Worm (Caenorhabditis elegans) whole organism, L1 larva: Measurements from ENCODE around the gene spds-1.
A peak's percentile ranks its signal among the peaks of the same experiment; 100 is the strongest.

Experiments
- C04F5.9 ChIP-seq: sonication (generic microtip); optimal IDR thresholded peaks from 2 replicates; lab custom pipeline; 2016; ENCODE audit warnings: missing genetic modification characterization, missing compliant biosample characterization
- C16A3.4 ChIP-seq: fragments of 150-350 bp; optimal IDR thresholded peaks from 2 replicates; lab custom pipeline; 2014; ENCODE audit warnings: missing biosample characterization, missing genetic modification characterization
- Y116A8C.19 ChIP-seq: sonication (generic microtip); optimal IDR thresholded peaks from 2 replicates; lab custom pipeline; 2016; ENCODE audit warnings: missing compliant biosample characterization, missing genetic modification characterization, borderline replicate concordance
- alr-1 ChIP-seq: fragments of 200-800 bp; sonication (Bioruptor generic); optimal IDR thresholded peaks from 2 replicates; lab custom pipeline; 2018; ENCODE audit warnings: borderline replicate concordance, mild to moderate bottlenecking, missing genetic modification characterization, missing compliant biosample characterization
- ceh-63 ChIP-seq: fragments of 200-800 bp; sonication (Bioruptor generic); optimal IDR thresholded peaks from 2 replicates; lab custom pipeline; 2018; ENCODE audit warnings: mild to moderate bottlenecking, missing genetic modification characterization, missing compliant biosample characterization
- ceh-8 ChIP-seq: fragments of 200-800 bp; sonication (Bioruptor generic); optimal IDR thresholded peaks from 2 replicates; lab custom pipeline; 2018; ENCODE audit warnings: mild to moderate bottlenecking, missing genetic modification characterization, moderate library complexity, missing compliant biosample characterization
- ceh-82 ChIP-seq, 3 experiments: fragments of 150-350 bp in 1 of 3; sonication (generic microtip) in 2 of 3; optimal IDR thresholded peaks; 2 replicates each; lab custom pipeline; 2014 to 2017; ENCODE audit warnings: missing biosample characterization in 3 of 3, missing genetic modification characterization in 3 of 3
- ceh-88 ChIP-seq: fragments of 200-800 bp; sonication (Bioruptor generic); IDR thresholded peaks from 2 replicates; pipeline ENCODE4 v1.3.6; 2022; ENCODE audit warnings: missing genetic modification characterization, missing compliant biosample characterization
- dsc-1 ChIP-seq: sonication (generic microtip); optimal IDR thresholded peaks from 2 replicates; lab custom pipeline; 2016; ENCODE audit warnings: mild to moderate bottlenecking, missing genetic modification characterization, missing compliant biosample characterization
- efl-1 ChIP-seq, 4 experiments: fragments of 150-350 bp; optimal IDR thresholded peaks in 3 of 4; peaks in 1 of 4; 1 replicate in 1 of 4; 2 replicates in 3 of 4; lab custom pipeline; 2014; ENCODE audit warnings: missing biosample characterization in 2 of 4, missing genetic modification characterization in 2 of 4, missing genetic modification reagents in 2 of 4
- efl-3 ChIP-seq: fragments of 200-800 bp; sonication (Bioruptor generic); optimal IDR thresholded peaks from 2 replicates; lab custom pipeline; 2018; ENCODE audit warnings: mild to moderate bottlenecking, missing genetic modification characterization, missing compliant biosample characterization
- egl-27 ChIP-seq, 2 experiments: fragments of 150-350 bp in 1 of 2; sonication (generic microtip); optimal IDR thresholded peaks; 3 replicates each; lab custom pipeline; 2017 to 2018; ENCODE audit warnings: missing biosample characterization in 2 of 2, missing genetic modification characterization in 2 of 2, missing genetic modification reagents in 2 of 2
- ets-5 ChIP-seq: fragments of 200-800 bp; sonication (Bioruptor generic); IDR thresholded peaks from 2 replicates; pipeline ENCODE4 v1.3.6; 2022; ENCODE audit warnings: missing genetic modification characterization, missing compliant biosample characterization
- fkh-4 ChIP-seq: sonication (generic microtip); optimal IDR thresholded peaks from 2 replicates; lab custom pipeline; 2016; ENCODE audit warnings: missing compliant biosample characterization, missing genetic modification characterization, borderline replicate concordance
- fos-1 ChIP-seq: fragments of 150-350 bp; optimal IDR thresholded peaks from 2 replicates; lab custom pipeline; 2014; ENCODE audit warnings: missing biosample characterization, missing genetic modification characterization
- grh-1 ChIP-seq: fragments of 200-800 bp; sonication (Bioruptor generic); IDR thresholded peaks from 2 replicates; pipeline ENCODE4 v1.3.6; 2022; ENCODE audit warnings: missing genetic modification reagents, missing genetic modification characterization, missing compliant biosample characterization
- hpl-2 ChIP-seq: fragments of 150-350 bp; optimal IDR thresholded peaks from 2 replicates; lab custom pipeline; 2014; ENCODE audit warnings: missing biosample characterization, missing genetic modification reagents, missing genetic modification characterization
- lin-13 ChIP-seq: fragments of 150-350 bp; optimal IDR thresholded peaks from 2 replicates; lab custom pipeline; 2014; ENCODE audit warnings: missing biosample characterization, missing genetic modification reagents, missing genetic modification characterization
- lin-14 ChIP-seq: fragments of 200-800 bp; sonication (Bioruptor generic); optimal IDR thresholded peaks from 2 replicates; lab custom pipeline; 2018; ENCODE audit warnings: mild to moderate bottlenecking, missing genetic modification characterization, moderate library complexity, missing compliant biosample characterization
- lin-35 ChIP-seq, 2 experiments: fragments of 150-350 bp; optimal IDR thresholded peaks; 2 replicates each; lab custom pipeline; 2014; ENCODE audit warnings: missing biosample characterization in 2 of 2, missing genetic modification characterization in 2 of 2, missing genetic modification reagents in 2 of 2
- lir-3 ChIP-seq: sonication (generic microtip); optimal IDR thresholded peaks from 2 replicates; lab custom pipeline; 2016; ENCODE audit warnings: mild to moderate bottlenecking, missing genetic modification characterization, moderate library complexity, missing compliant biosample characterization; ENCODE audit not compliant: poor library complexity
- lsy-2 ChIP-seq, 2 experiments: fragments of 150-350 bp; optimal IDR thresholded peaks; 2 replicates each; lab custom pipeline; 2014; ENCODE audit warnings: missing biosample characterization in 2 of 2, missing genetic modification characterization in 2 of 2
- mdl-1 ChIP-seq, 2 experiments: fragments of 150-350 bp; optimal IDR thresholded peaks; 2 replicates each; lab custom pipeline; 2014 to 2017; ENCODE audit warnings: missing biosample characterization in 2 of 2, missing genetic modification characterization in 2 of 2, inconsistent platforms in 1 of 2
- mef-2 ChIP-seq: fragments of 150-350 bp; optimal IDR thresholded peaks from 2 replicates; lab custom pipeline; 2014; ENCODE audit warnings: missing biosample characterization, missing genetic modification characterization
- mep-1 ChIP-seq: fragments of 150-350 bp; optimal IDR thresholded peaks from 2 replicates; lab custom pipeline; 2014; ENCODE audit warnings: missing biosample characterization, missing genetic modification characterization
- nhr-11 ChIP-seq: fragments of 150-350 bp; optimal IDR thresholded peaks from 2 replicates; lab custom pipeline; 2014; ENCODE audit warnings: missing biosample characterization, missing genetic modification characterization
- nhr-19 ChIP-seq: fragments of 200-800 bp; sonication (Bioruptor generic); conservative IDR thresholded peaks from 2 replicates; pipeline ENCODE4 v1.3.6; 2022; ENCODE audit warnings: missing genetic modification characterization, missing compliant biosample characterization
- nhr-20 ChIP-seq: sonication (generic microtip); optimal IDR thresholded peaks from 2 replicates; lab custom pipeline; 2016; ENCODE audit warnings: mild to moderate bottlenecking, missing genetic modification characterization, missing compliant biosample characterization
- nhr-237 ChIP-seq: fragments of 150-350 bp; optimal IDR thresholded peaks from 2 replicates; lab custom pipeline; 2014; ENCODE audit warnings: missing biosample characterization, missing genetic modification characterization
- nhr-28 ChIP-seq: fragments of 150-350 bp; optimal IDR thresholded peaks from 2 replicates; lab custom pipeline; 2014; ENCODE audit warnings: missing biosample characterization, missing genetic modification characterization
- nhr-71 ChIP-seq: sonication (generic microtip); optimal IDR thresholded peaks from 2 replicates; lab custom pipeline; 2016; ENCODE audit warnings: mild to moderate bottlenecking, missing genetic modification characterization, moderate library complexity, missing compliant biosample characterization
- nhr-76 ChIP-seq: sonication (generic microtip); optimal IDR thresholded peaks from 2 replicates; lab custom pipeline; 2017; ENCODE audit warnings: missing biosample characterization, missing genetic modification characterization
- nhr-84 ChIP-seq: sonication (generic microtip); optimal IDR thresholded peaks from 2 replicates; lab custom pipeline; 2017; ENCODE audit warnings: missing biosample characterization, missing genetic modification characterization
- nhr-85 ChIP-seq: sonication (generic microtip); peaks from one replicate; lab custom pipeline; 2016; ENCODE audit warnings: missing genetic modification characterization, inconsistent platforms, missing compliant biosample characterization
- nhr-90 ChIP-seq: sonication (generic microtip); optimal IDR thresholded peaks from 2 replicates; lab custom pipeline; 2016; ENCODE audit warnings: mild to moderate bottlenecking, missing genetic modification characterization, missing compliant biosample characterization; ENCODE audit not compliant: poor library complexity
- rnt-1 ChIP-seq: sonication (generic microtip); optimal IDR thresholded peaks from 2 replicates; lab custom pipeline; 2016; ENCODE audit warnings: mild to moderate bottlenecking, missing genetic modification characterization, moderate library complexity, missing compliant biosample characterization
- snpc-4 ChIP-seq: fragments of 150-350 bp; optimal IDR thresholded peaks from 2 replicates; lab custom pipeline; 2014; ENCODE audit warnings: missing biosample characterization, missing genetic modification characterization
- snu-23 ChIP-seq: sonication (generic microtip); optimal IDR thresholded peaks from 2 replicates; lab custom pipeline; 2016; ENCODE audit warnings: missing genetic modification characterization, missing compliant biosample characterization
- sox-4 ChIP-seq: sonication (generic microtip); optimal IDR thresholded peaks from 2 replicates; lab custom pipeline; 2016; ENCODE audit warnings: missing genetic modification characterization, missing compliant biosample characterization
- sptf-1 ChIP-seq: fragments of 150-350 bp; optimal IDR thresholded peaks from 2 replicates; lab custom pipeline; 2014; ENCODE audit warnings: missing biosample characterization, missing genetic modification characterization
- sup-37 ChIP-seq: fragments of 200-800 bp; sonication (Bioruptor generic); optimal IDR thresholded peaks from 2 replicates; lab custom pipeline; 2018; ENCODE audit warnings: mild to moderate bottlenecking, missing genetic modification characterization, missing compliant biosample characterization
- swsn-7 ChIP-seq: sonication (generic microtip); optimal IDR thresholded peaks from 2 replicates; lab custom pipeline; 2016; ENCODE audit warnings: missing genetic modification characterization, missing compliant biosample characterization
- tlp-1 ChIP-seq: fragments of 150-350 bp; optimal IDR thresholded peaks from 2 replicates; lab custom pipeline; 2014; ENCODE audit warnings: missing biosample characterization, missing genetic modification characterization
- unc-130 ChIP-seq: fragments of 150-350 bp; optimal IDR thresholded peaks from 2 replicates; lab custom pipeline; 2017; ENCODE audit warnings: missing biosample characterization, missing genetic modification characterization, inconsistent platforms
- unc-62 ChIP-seq: fragments of 150-350 bp; optimal IDR thresholded peaks from 2 replicates; lab custom pipeline; 2014; ENCODE audit warnings: missing biosample characterization, missing genetic modification reagents, missing genetic modification characterization
- unc-86 ChIP-seq: sonication (generic microtip); optimal IDR thresholded peaks from 2 replicates; lab custom pipeline; 2016; ENCODE audit warnings: missing genetic modification characterization, missing compliant biosample characterization
- vab-15 ChIP-seq: sonication (generic microtip); optimal IDR thresholded peaks from 2 replicates; lab custom pipeline; 2017; ENCODE audit warnings: missing genotype, mild to moderate bottlenecking, missing genetic modification characterization, missing compliant biosample characterization
- ztf-11 ChIP-seq, 2 experiments: sonication (generic microtip); optimal IDR thresholded peaks; 2 replicates each; lab custom pipeline; 2016 to 2017; ENCODE audit warnings: missing genetic modification characterization in 2 of 2, missing biosample characterization in 1 of 2, missing compliant biosample characterization in 1 of 2
- ztf-4 ChIP-seq: fragments of 150-350 bp; optimal IDR thresholded peaks from 2 replicates; lab custom pipeline; 2014; ENCODE audit warnings: missing biosample characterization, missing genetic modification characterization

The spds-1 gene

ce11 chrII:12798814-12799213, 7.9 kb upstream of the spds-1 start (continued):
- TF ChIP-seq lir-3 (tag; lab: Kevin White, UChicago) (no peak), swsn-7 (tag; lab: Kevin White, UChicago) (peak; percentile 79), unc-86 (tag; lab: Kevin White, UChicago) (no peak), nhr-237 (no peak), dsc-1 (tag; lab: Kevin White, UChicago) (peak; percentile 16), hpl-2 (GFP tag; lab: Kevin White, UChicago) (peak; percentile 13), vab-15 (no peak), ceh-63 (GFP tag; lab: Kevin White, UChicago) (no peak)

DNA sequence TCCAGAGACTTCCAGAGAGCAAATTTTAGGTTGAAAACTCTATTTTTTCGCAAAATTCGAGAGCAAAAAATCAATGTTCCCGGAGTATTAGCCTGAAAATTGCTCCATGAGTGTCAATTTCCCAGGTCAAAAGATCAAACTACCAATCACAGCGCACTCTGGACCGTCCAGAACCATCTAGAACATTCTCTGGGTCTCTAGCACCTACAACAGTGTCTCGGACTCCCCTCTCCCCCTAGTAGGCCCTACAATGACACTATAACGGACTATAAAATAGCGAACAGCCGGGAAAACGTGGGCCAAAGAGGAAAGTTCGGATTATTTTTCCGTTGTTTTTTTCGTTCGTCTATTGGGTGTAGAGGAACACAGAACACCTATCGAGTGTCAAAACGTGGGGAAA, 7.3 kb upstream of the spds-1 start:
- TF ChIP-seq nhr-84 (tag; lab: Kevin White, UChicago) (no peak), ets-5 (no peak), nhr-28 (no peak), mep-1 (no peak), efl-1 (optimal IDR thresholded peaks at IDR 0.05; lab: Kevin White, UChicago) (no peak), efl-1 (GFP tag; optimal IDR thresholded peaks at IDR 0.05 in 1 of 2; lab: Kevin White, UChicago) (no peak), sptf-1 (no peak), ceh-88 (no peak), dsc-1 (tag; lab: Kevin White, UChicago) (no peak), rnt-1 (tag; lab: Kevin White, UChicago) (no peak)

- TF ChIP-seq egl-27 (tag; optimal IDR thresholded peaks at IDR 0.05; lab: Kevin White, UChicago) (no peak), lin-14 (GFP tag; lab: Kevin White, UChicago) (peak; percentile 76), ceh-82 (tag; optimal IDR thresholded peaks at IDR 0.05; lab: Kevin White, UChicago) (no peak), ceh-8 (GFP tag; lab: Kevin White, UChicago) (no peak), unc-130 (tag; lab: Kevin White, UChicago) (peak; percentile 53), nhr-20 (tag; lab: Kevin White, UChicago) (peak; percentile 83), nhr-90 (tag; lab: Kevin White, UChicago) (peak; percentile 6), ztf-4 (tag; lab: Kevin White, UChicago) (peak; percentile 4), sox-4 (tag; lab: Kevin White, UChicago) (no peak), lin-13 (no peak), nhr-19 (GFP tag; lab: Robert Waterston, UW) (peak; percentile 57), mep-1 (no peak), nhr-76 (no peak), lir-3 (tag; lab: Kevin White, UChicago) (no peak), swsn-7 (tag; lab: Kevin White, UChicago) (peak; percentile 3), snpc-4 (tag; lab: Kevin White, UChicago) (no peak), sup-37 (GFP tag; lab: Kevin White, UChicago) (no peak), snu-23 (GFP tag; lab: Kevin White, UChicago) (peak; percentile 61), nhr-85 (tag; lab: Kevin White, UChicago) (peak; percentile 45), mdl-1 (tag; optimal IDR thresholded peaks at IDR 0.05; lab: Kevin White, UChicago) (peak in 1 of 2 experiments; percentile 83), fkh-4 (tag; lab: Kevin White, UChicago) (no peak), grh-1 (peak; percentile 34; the same call in 1 of the 2 replicates), nhr-11 (tag; lab: Kevin White, UChicago) (peak; percentile 75), ztf-11 (tag; optimal IDR thresholded peaks at IDR 0.05; lab: Kevin White, UChicago) (no peak), fos-1 (tag; lab: Kevin White, UChicago) (no peak), alr-1 (tag; lab: Kevin White, UChicago) (no peak), nhr-71 (tag; lab: Kevin White, UChicago) (peak; percentile 68), C04F5.9 (tag; lab: Kevin White, UChicago) (no peak), mef-2 (no peak), Y116A8C.19 (no peak), unc-62 (GFP tag; lab: Kevin White, UChicago) (no peak), efl-3 (GFP tag; lab: Kevin White, UChicago) (no peak), lsy-2 (tag; optimal IDR thresholded peaks at IDR 0.05; lab: Kevin White, UChicago) (peak; percentile 82 to 85), C16A3.4 (no peak), tlp-1 (tag; lab: Kevin White, UChicago) (no peak), lin-35 (GFP tag; optimal IDR thresholded peaks at IDR 0.05; lab: Kevin White, UChicago) (peak; percentile 14 to 36)
Measured at ce11 chrII:12799927-12800522, 6.7 kb upstream of the spds-1 start.
